Worm (Caenorhabditis elegans) whole organism, L4 larva: ENCODE measurements around the gene klf-3.

Experiments
- F37D6.2 ChIP-seq: sonication (generic microtip); optimal IDR thresholded peaks from 2 replicates; lab custom pipeline; 2016; ENCODE audit warnings: mild to moderate bottlenecking, missing genetic modification characterization, missing compliant biosample characterization
- F49E8.2 ChIP-seq: sonication (generic microtip); optimal IDR thresholded peaks from 2 replicates; lab custom pipeline; 2016; ENCODE audit warnings: missing compliant biosample characterization, mild to moderate bottlenecking, missing genetic modification characterization, borderline replicate concordance
- aha-1 ChIP-seq: fragments of 150-350 bp; peaks from one replicate; lab custom pipeline; 2014; ENCODE audit warnings: missing biosample characterization, missing genetic modification characterization
- ama-1 ChIP-seq: fragments of 150-350 bp; optimal IDR thresholded peaks from 2 replicates; lab custom pipeline; 2014; ENCODE audit warnings: inconsistent platforms, mixed read lengths
- arid-1 ChIP-seq: fragments of 200-800 bp; sonication (Bioruptor generic); conservative IDR thresholded peaks from 2 replicates; pipeline ENCODE4 v1.3.6; 2022; ENCODE audit warnings: missing genetic modification reagents, missing genetic modification characterization, missing compliant biosample characterization
- ceh-28 ChIP-seq: fragments of 150-350 bp; optimal IDR thresholded peaks from 2 replicates; lab custom pipeline; 2014; ENCODE audit warnings: missing biosample characterization, missing genetic modification reagents, missing genetic modification characterization
- ceh-32 ChIP-seq: sonication (generic microtip); optimal IDR thresholded peaks from 2 replicates; lab custom pipeline; 2016; ENCODE audit warnings: mild to moderate bottlenecking, missing genetic modification characterization, missing compliant biosample characterization; ENCODE audit not compliant: poor library complexity
- ceh-44 ChIP-seq: fragments of 200-800 bp; sonication (Bioruptor generic); IDR thresholded peaks from 2 replicates; pipeline ENCODE4 v1.3.6; 2022; ENCODE audit warnings: missing genetic modification reagents, missing genetic modification characterization, missing compliant biosample characterization
- ces-1 ChIP-seq: fragments of 150-350 bp; sonication (generic microtip); optimal IDR thresholded peaks from 4 replicates; lab custom pipeline; 2014; ENCODE audit warnings: missing biosample characterization, missing genetic modification reagents, missing genetic modification characterization
- cey-2 ChIP-seq: sonication (generic microtip); optimal IDR thresholded peaks from 3 replicates; lab custom pipeline; 2017; ENCODE audit warnings: missing genetic modification characterization, mild to moderate bottlenecking, missing compliant biosample characterization, antibody characterized with exemption, borderline replicate concordance; ENCODE audit not compliant: insufficient read depth
- dmd-6 ChIP-seq: fragments of 200-800 bp; sonication (Bioruptor generic); IDR thresholded peaks from 2 replicates; pipeline ENCODE4 v1.3.6; 2022; ENCODE audit warnings: missing genetic modification reagents, missing genetic modification characterization, missing compliant biosample characterization
- dmd-8 ChIP-seq: fragments of 200-800 bp; sonication (Bioruptor generic); IDR thresholded peaks from 2 replicates; pipeline ENCODE4 v1.3.6; 2022; ENCODE audit warnings: missing genetic modification characterization, missing compliant biosample characterization
- dpl-1 ChIP-seq: fragments of 150-350 bp; optimal IDR thresholded peaks from 2 replicates; lab custom pipeline; 2014; ENCODE audit warnings: missing biosample characterization, missing genetic modification reagents, missing genetic modification characterization
- duxl-1 ChIP-seq: sonication (generic microtip); optimal IDR thresholded peaks from 2 replicates; lab custom pipeline; 2016; ENCODE audit warnings: mild to moderate bottlenecking, missing genetic modification characterization, moderate library complexity, missing compliant biosample characterization; ENCODE audit not compliant: poor library complexity
- dve-1 ChIP-seq: sonication (generic microtip); optimal IDR thresholded peaks from 2 replicates; lab custom pipeline; 2017; ENCODE audit warnings: antibody characterized with exemption, mild to moderate bottlenecking, missing genetic modification characterization, missing compliant biosample characterization; ENCODE audit not compliant: insufficient read depth
- fkh-10 ChIP-seq: fragments of 150-350 bp; optimal IDR thresholded peaks from 2 replicates; lab custom pipeline; 2014; ENCODE audit warnings: missing biosample characterization, missing genetic modification reagents, missing genetic modification characterization
- hif-1 ChIP-seq, 2 experiments: sonication (generic microtip); optimal IDR thresholded peaks; 2 replicates each; lab custom pipeline; 2016 to 2017; ENCODE audit warnings: missing compliant biosample characterization in 2 of 2, missing genetic modification characterization in 2 of 2, missing genetic modification reagents in 2 of 2, missing genotype in 2 of 2, mild to moderate bottlenecking in 1 of 2
- hlh-11 ChIP-seq: fragments of 200-800 bp; sonication (Bioruptor generic); optimal IDR thresholded peaks from 2 replicates; lab custom pipeline; 2018; ENCODE audit warnings: mild to moderate bottlenecking, missing genetic modification characterization, missing compliant biosample characterization
- hlh-30 ChIP-seq: sonication (generic microtip); optimal IDR thresholded peaks from 2 replicates; lab custom pipeline; 2017; ENCODE audit warnings: antibody characterized with exemption, mild to moderate bottlenecking, missing genetic modification characterization, missing compliant biosample characterization; ENCODE audit not compliant: insufficient read depth
- hmg-1.1 ChIP-seq: fragments of 200-800 bp; sonication (Bioruptor generic); IDR thresholded peaks from 2 replicates; pipeline ENCODE4 v1.3.6; 2022; ENCODE audit warnings: missing genetic modification reagents, missing genetic modification characterization, missing compliant biosample characterization
- lim-7 ChIP-seq: fragments of 200-800 bp; sonication (Bioruptor generic); IDR thresholded peaks from 2 replicates; pipeline ENCODE4 v1.3.6; 2022; ENCODE audit warnings: missing genetic modification characterization, missing compliant biosample characterization
- lin-1 ChIP-seq: fragments of 200-800 bp; sonication (Bioruptor generic); IDR thresholded peaks from 2 replicates; pipeline ENCODE4 v1.3.6; 2022; ENCODE audit warnings: missing genetic modification reagents, missing genetic modification characterization, missing compliant biosample characterization
- lin-29 ChIP-seq: fragments of 200-800 bp; sonication (Bioruptor generic); IDR thresholded peaks from 2 replicates; pipeline ENCODE4 v1.3.6; 2022; ENCODE audit warnings: missing genetic modification reagents, missing genetic modification characterization, missing compliant biosample characterization
- lin-39 ChIP-seq: fragments of 150-350 bp; optimal IDR thresholded peaks from 2 replicates; lab custom pipeline; 2014; ENCODE audit warnings: missing biosample characterization, missing genetic modification reagents, missing genetic modification characterization
- lsy-2 ChIP-seq, 2 experiments: fragments of 150-350 bp in 1 of 2; sonication (generic microtip) in 1 of 2; optimal IDR thresholded peaks; 2 replicates each; lab custom pipeline; 2014 to 2017; ENCODE audit warnings: missing biosample characterization in 2 of 2, missing genetic modification characterization in 2 of 2
- mdl-1 ChIP-seq, 2 experiments: fragments of 150-350 bp in 1 of 2; sonication (generic microtip) in 1 of 2; optimal IDR thresholded peaks; 2 replicates each; lab custom pipeline; 2014 to 2017; ENCODE audit warnings: missing biosample characterization in 2 of 2, missing genetic modification characterization in 2 of 2
- mep-1 ChIP-seq: fragments of 150-350 bp; sonication (generic microtip); optimal IDR thresholded peaks from 3 replicates; lab custom pipeline; 2014; ENCODE audit warnings: missing biosample characterization, missing genetic modification characterization
- mes-2 ChIP-seq: sonication (generic microtip); optimal IDR thresholded peaks from 2 replicates; lab custom pipeline; 2016; ENCODE audit warnings: missing genotype, mild to moderate bottlenecking, missing genetic modification characterization, missing compliant biosample characterization; ENCODE audit not compliant: poor library complexity, severe bottlenecking
- mxl-2 ChIP-seq: fragments of 200-800 bp; sonication (Bioruptor generic); conservative IDR thresholded peaks from 2 replicates; pipeline ENCODE4 v1.3.6; 2022; ENCODE audit warnings: missing genetic modification reagents, missing genetic modification characterization, missing compliant biosample characterization
- mxl-3 ChIP-seq: fragments of 200-800 bp; sonication (Bioruptor generic); optimal IDR thresholded peaks from 2 replicates; lab custom pipeline; 2018; ENCODE audit warnings: mild to moderate bottlenecking, missing genetic modification characterization, missing compliant biosample characterization
- nhr-111 ChIP-seq: fragments of 200-800 bp; sonication (Bioruptor generic); optimal IDR thresholded peaks from 2 replicates; lab custom pipeline; 2018; ENCODE audit warnings: mild to moderate bottlenecking, missing genetic modification characterization, missing compliant biosample characterization
- nhr-237 ChIP-seq: sonication (generic microtip); optimal IDR thresholded peaks from 2 replicates; lab custom pipeline; 2017; ENCODE audit warnings: missing biosample characterization, missing genetic modification characterization
- nhr-28 ChIP-seq: fragments of 150-350 bp; optimal IDR thresholded peaks from 2 replicates; lab custom pipeline; 2014; ENCODE audit warnings: missing biosample characterization, missing genetic modification characterization
- nhr-42 ChIP-seq: fragments of 200-800 bp; sonication (Bioruptor generic); IDR thresholded peaks from 2 replicates; pipeline ENCODE4 v1.3.6; 2022; ENCODE audit warnings: missing genetic modification characterization, missing compliant biosample characterization
- pha-4 ChIP-seq, 2 experiments: fragments of 150-350 bp in 1 of 2; fragments of 200-800 bp in 1 of 2; sonication (Bioruptor generic) in 1 of 2; IDR thresholded peaks in 1 of 2; optimal IDR thresholded peaks in 1 of 2; 2 replicates each; pipeline versions ENCODE4 v1.3.6 to Lab custom; 2014 to 2022; ENCODE audit warnings: missing genetic modification characterization in 2 of 2, missing genetic modification reagents in 2 of 2, missing biosample characterization in 1 of 2, missing compliant biosample characterization in 1 of 2
- rbr-2 ChIP-seq: sonication (generic microtip); optimal IDR thresholded peaks from 2 replicates; lab custom pipeline; 2016; ENCODE audit warnings: missing genotype, missing genetic modification characterization, missing compliant biosample characterization
- set-16 ChIP-seq: fragments of 200-800 bp; sonication (Bioruptor generic); IDR thresholded peaks from 2 replicates; pipeline ENCODE4 v1.3.6; 2022; ENCODE audit warnings: missing genetic modification reagents, missing genetic modification characterization, missing compliant biosample characterization
- snpc-1.2 ChIP-seq: fragments of 200-800 bp; sonication (Bioruptor generic); IDR thresholded peaks from 2 replicates; pipeline ENCODE4 v1.3.6; 2022; ENCODE audit warnings: missing genetic modification reagents, missing genetic modification characterization, missing compliant biosample characterization
- spr-3 ChIP-seq: fragments of 200-800 bp; sonication (Bioruptor generic); optimal IDR thresholded peaks from 2 replicates; lab custom pipeline; 2018; ENCODE audit warnings: mild to moderate bottlenecking, missing genetic modification characterization, missing compliant biosample characterization
- unc-62 ChIP-seq, 3 experiments: fragments of 150-350 bp in 1 of 3; sonication (generic microtip); optimal IDR thresholded peaks in 2 of 3; peaks in 1 of 3; 1 replicate in 1 of 3; 2 replicates in 2 of 3; lab custom pipeline; 2014 to 2017; ENCODE audit warnings: missing biosample characterization in 3 of 3, missing genetic modification characterization in 3 of 3, missing genetic modification reagents in 3 of 3, missing genotype in 1 of 3
- vab-7 ChIP-seq: fragments of 200-800 bp; sonication (Bioruptor generic); IDR thresholded peaks from 2 replicates; pipeline ENCODE4 v1.3.6; 2022; ENCODE audit warnings: missing genetic modification reagents, missing genetic modification characterization, missing compliant biosample characterization
- zfp-3 ChIP-seq: fragments of 200-800 bp; sonication (Bioruptor generic); conservative IDR thresholded peaks from 2 replicates; pipeline ENCODE4 v1.3.6; 2022; ENCODE audit warnings: missing genetic modification reagents, missing genetic modification characterization, missing compliant biosample characterization

klf-3 gene

ce11 chrII:6600973-6601372 is 15.7 kb upstream of the klf-3 start, which contains the start of gene vps-33.2 (continued):
- TF ChIP-seq zfp-3 (no peak), mxl-2 (GFP tag; lab: Robert Waterston, UW) (no peak), rbr-2 (peak; percentile 14), duxl-1 (tag; lab: Kevin White, UChicago) (no peak), ceh-44 (GFP tag; lab: Robert Waterston, UW) (no peak), lin-29 (GFP tag; lab: Robert Waterston, UW) (no peak), aha-1 (tag; lab: Kevin White, UChicago) (peak; percentile 21), snpc-1.2 (GFP tag; lab: Robert Waterston, UW) (no peak), fkh-10 (GFP tag; lab: Kevin White, UChicago) (no peak), mxl-3 (no peak), ces-1 (GFP tag; lab: Kevin White, UChicago) (no peak), hlh-11 (tag; lab: Kevin White, UChicago) (peak; percentile 10), hmg-1.1 (GFP tag; lab: Robert Waterston, UW) (peak; percentile 50), arid-1 (GFP tag; lab: Robert Waterston, UW) (no peak), F37D6.2 (tag; lab: Kevin White, UChicago) (no peak), spr-3 (GFP tag; lab: Kevin White, UChicago) (no peak)
- TF ChIP-seq, all 104 proteins: peak for 11

ce11 chrII:6608626-6609025 is 8.1 kb upstream of the klf-3 start:
- TF ChIP-seq lin-1 (no peak), ceh-32 (tag; lab: Kevin White, UChicago) (no peak), aha-1 (tag; lab: Kevin White, UChicago) (peak; percentile 96)

- TF ChIP-seq hlh-30 (tag; lab: Kevin White, UChicago) (peak; percentile 83), dve-1 (peak; percentile 15), lsy-2 (tag; optimal IDR thresholded peaks at IDR 0.05; lab: Kevin White, UChicago) (peak in 1 of 2 experiments; percentile 38), dmd-8 (no peak), mep-1 (tag; lab: Kevin White, UChicago) (peak; percentile 55), mxl-3 (peak; percentile 36), ceh-28 (no peak), mdl-1 (tag; optimal IDR thresholded peaks at IDR 0.05; lab: Kevin White, UChicago) (peak in 1 of 2 experiments; percentile 53), hmg-1.1 (GFP tag; lab: Robert Waterston, UW) (0 out of 2 replicates have a peak, but pooled peaks have one; percentile 27), hlh-11 (tag; lab: Kevin White, UChicago) (peak; percentile 43), hif-1 (tag; optimal IDR thresholded peaks at IDR 0.05; lab: Kevin White, UChicago) (peak in 1 of 2 experiments; percentile 4), F49E8.2 (tag; lab: Kevin White, UChicago) (no peak), nhr-42 (GFP tag; lab: Robert Waterston, UW) (no peak), aha-1 (tag; lab: Kevin White, UChicago) (peak; percentile 62), mes-2 (peak; percentile 46), nhr-28 (tag; lab: Kevin White, UChicago) (peak; percentile 32), dpl-1 (GFP tag; lab: Kevin White, UChicago) (peak; percentile 6)
Observed at ce11 chrII:6609315-6609842, 7.3 kb upstream of the klf-3 start, which contains the start of gene epg-5. Gene epg-5 (minus strand): TSS chrII:6609365.

- TF ChIP-seq cey-2 = no peak
- TF ChIP-seq lin-39 (tag; lab: Kevin White, UChicago) = no peak
- TF ChIP-seq ceh-32 (tag; lab: Kevin White, UChicago) = no peak
- TF ChIP-seq pha-4 (GFP tag; IDR thresholded peaks at IDR 0.05; lab: Robert Waterston, UW) = no peak
- no peak for TF ChIP-seq pha-4 (tag; optimal IDR thresholded peaks at IDR 0.05; lab: Kevin White, UChicago)
- TF ChIP-seq dmd-6 (GFP tag; lab: Robert Waterston, UW) = no peak
- no peak for TF ChIP-seq vab-7 (GFP tag; lab: Robert Waterston, UW)
- no peak for TF ChIP-seq ama-1
- TF ChIP-seq ceh-28 = no peak
- TF ChIP-seq nhr-237 (tag; lab: Kevin White, UChicago) = no peak
- TF ChIP-seq fkh-10 (GFP tag; lab: Kevin White, UChicago) = no peak
- TF ChIP-seq set-16 (GFP tag; lab: Robert Waterston, UW) = no peak
- no peak for TF ChIP-seq unc-62 (GFP tag; optimal IDR thresholded peaks at IDR 0.05 in 1 of 2; lab: Kevin White, UChicago)
- no peak for TF ChIP-seq unc-62 (tag; optimal IDR thresholded peaks at IDR 0.05; lab: Kevin White, UChicago)
- no peak for TF ChIP-seq lim-7
- no peak for TF ChIP-seq dve-1
- no peak for TF ChIP-seq lin-1
- TF ChIP-seq F37D6.2 (tag; lab: Kevin White, UChicago) = no peak
- TF ChIP-seq nhr-111 (GFP tag; lab: Kevin White, UChicago) = no peak
Observed at ce11 chrII:6610262-6610661, 6.4 kb upstream of the klf-3 start.
